Worm (Caenorhabditis elegans): ENCODE data around the gene fbxa-209.

- no peak for TF ChIP-seq ceh-34 (tag; optimal IDR thresholded peaks at IDR 0.05)
- no peak for TF ChIP-seq mec-3 (tag; optimal IDR thresholded peaks at IDR 0.05; ENCODE audit: borderline replicate concordance)
- TF ChIP-seq eyg-1 (tag; optimal IDR thresholded peaks at IDR 0.05), result no peak
- no peak for TF ChIP-seq nfya-1 (tag; optimal IDR thresholded peaks at IDR 0.05)
- no peak for TF ChIP-seq che-1 (tag; optimal IDR thresholded peaks at IDR 0.05)
- TF ChIP-seq ceh-31 (tag; optimal IDR thresholded peaks at IDR 0.05), result no peak
- TF ChIP-seq ceh-19 (GFP tag; optimal IDR thresholded peaks at IDR 0.05), result no peak
- TF ChIP-seq hlh-15 (tag; optimal IDR thresholded peaks at IDR 0.05), result no peak
- no peak for TF ChIP-seq ceh-22 (tag; optimal IDR thresholded peaks at IDR 0.05)
- no peak for TF ChIP-seq ceh-2 (tag; optimal IDR thresholded peaks at IDR 0.05)
- no peak for TF ChIP-seq hlh-13 (GFP tag; optimal IDR thresholded peaks at IDR 0.05)
Measured at ce11 chrV:15412625-15413024, 14.2 kb downstream of the fbxa-209 start, which contains the start of gene srbc-63.
